Fruit fly (Drosophila melanogaster) Kc167 (cell line): ENCODE data around the gene CG18428.

Experiments
- Myc ChIP-seq: fragments of >200 bp; optimal IDR thresholded peaks from 2 replicates; lab custom pipeline; 2017; ENCODE audit warnings: missing external identifiers
- h ChIP-seq: fragments of >200 bp; optimal IDR thresholded peaks from 3 replicates; lab custom pipeline; 2018; ENCODE audit warnings: missing external identifiers

dm6 chr3R:24090143-24090542, 19.0 kb upstream of the CG18428 start:
- no peak for TF ChIP-seq h (lab: Kevin White, UChicago)
- no peak for TF ChIP-seq Myc
